Fruit fly (Drosophila melanogaster) whole organism, embryonic: Measurements from ENCODE around the gene Mettl4.
A peak's percentile ranks its signal among the peaks of the same experiment; 100 is the strongest.

Source experiments
- B-H1 ChIP-seq: fragments of 200-800 bp; sonication (Bioruptor generic); IDR thresholded peaks from 3 replicates; pipeline ENCODE4 v1.3.6; 2022; ENCODE audit warnings: missing biosample characterization, missing genetic modification characterization
- CG10543 ChIP-seq: fragments of 200-800 bp; sonication (Bioruptor generic); optimal IDR thresholded peaks from 3 replicates; lab custom pipeline; 2017; ENCODE audit warnings: missing biosample characterization, mild to moderate bottlenecking, missing genetic modification characterization, moderate library complexity
- CG11085 ChIP-seq: fragments of 200-800 bp; sonication (Bioruptor generic); IDR thresholded peaks from 2 replicates; pipeline ENCODE4 v1.3.6; 2022; ENCODE audit warnings: missing biosample characterization, missing genetic modification characterization
- CG11247 ChIP-seq: fragments of 200-800 bp; sonication (Bioruptor generic); IDR thresholded peaks from 2 replicates; pipeline ENCODE4 v1.3.6; 2022; ENCODE audit warnings: missing biosample characterization, missing genetic modification characterization
- CG12769 ChIP-seq: fragments of 200-800 bp; sonication (Bioruptor generic); optimal IDR thresholded peaks from 2 replicates; lab custom pipeline; 2019; ENCODE audit warnings: missing biosample characterization, mild to moderate bottlenecking, missing genetic modification characterization, moderate library complexity
- CG13894 ChIP-seq: fragments of 200-800 bp; sonication (Bioruptor generic); optimal IDR thresholded peaks from 3 replicates; lab custom pipeline; 2018; ENCODE audit warnings: missing biosample characterization, mild to moderate bottlenecking, missing genetic modification characterization, moderate library complexity
- CG15269 ChIP-seq: fragments of 200-800 bp; sonication (Bioruptor generic); optimal IDR thresholded peaks from 2 replicates; lab custom pipeline; 2018; ENCODE audit warnings: missing biosample characterization, mild to moderate bottlenecking, missing genetic modification characterization, moderate library complexity
- CG17361 ChIP-seq: fragments of 200-800 bp; sonication (Bioruptor generic); IDR thresholded peaks from 3 replicates; pipeline ENCODE4 v1.3.6; 2022; ENCODE audit warnings: missing biosample characterization, missing genetic modification characterization
- CG2199 ChIP-seq: fragments of 200-800 bp; sonication (Bioruptor generic); IDR thresholded peaks from 3 replicates; pipeline ENCODE4 v1.3.6; 2022; ENCODE audit warnings: missing biosample characterization, missing genetic modification characterization
- CG2712 ChIP-seq: fragments of 200-800 bp; optimal IDR thresholded peaks from 3 replicates; lab custom pipeline; 2019; ENCODE audit warnings: missing biosample characterization, mild to moderate bottlenecking, missing genetic modification characterization, moderate library complexity
- CG30403 ChIP-seq: fragments of 200-800 bp; sonication (Bioruptor generic); optimal IDR thresholded peaks from 3 replicates; lab custom pipeline; 2016; ENCODE audit warnings: missing biosample characterization, missing genetic modification characterization
- CG33213 ChIP-seq: fragments of 200-800 bp; sonication (Bioruptor generic); optimal IDR thresholded peaks from 3 replicates; lab custom pipeline; 2016; ENCODE audit warnings: missing biosample characterization, missing genetic modification characterization
- CG5180 ChIP-seq: fragments of 200-800 bp; sonication (Bioruptor generic); optimal IDR thresholded peaks from 3 replicates; lab custom pipeline; 2017; ENCODE audit warnings: missing biosample characterization, missing genetic modification characterization, mild to moderate bottlenecking, moderate library complexity, missing genetic modification reagents
- CG6272 ChIP-seq: fragments of 200-800 bp; sonication (Bioruptor generic); IDR thresholded peaks from 2 replicates; pipeline ENCODE4 v1.3.6; 2022; ENCODE audit warnings: missing biosample characterization, missing genetic modification characterization
- CG7372 ChIP-seq: fragments of 200-800 bp; sonication (Bioruptor generic); IDR thresholded peaks from 2 replicates; pipeline ENCODE4 v1.3.6; 2022; ENCODE audit warnings: missing biosample characterization, missing genetic modification characterization
- CG8089 ChIP-seq: fragments of 200-800 bp; sonication (Bioruptor generic); optimal IDR thresholded peaks from 3 replicates; lab custom pipeline; 2016; ENCODE audit warnings: missing biosample characterization, missing genetic modification characterization
- CG9609 ChIP-seq: fragments of 200-800 bp; sonication (Bioruptor generic); optimal IDR thresholded peaks from 3 replicates; lab custom pipeline; 2016; ENCODE audit warnings: missing biosample characterization, missing genetic modification characterization
- CG9876 ChIP-seq: fragments of 200-800 bp; sonication (Bioruptor generic); optimal IDR thresholded peaks from 2 replicates; lab custom pipeline; 2016; ENCODE audit warnings: missing biosample characterization, missing genetic modification characterization
- E2f2 ChIP-seq: fragments of 200-800 bp; sonication (Bioruptor generic); IDR thresholded peaks from 2 replicates; pipeline ENCODE4 v1.3.6; 2022; ENCODE audit warnings: missing biosample characterization, missing genetic modification characterization
- HLH4C ChIP-seq: fragments of 200-800 bp; sonication (Bioruptor generic); IDR thresholded peaks from 3 replicates; pipeline ENCODE4 v1.3.6; 2022; ENCODE audit warnings: missing biosample characterization, missing genetic modification characterization; ENCODE audit not compliant: partially characterized antibody
- Hr3 ChIP-seq: fragments of 200-800 bp; sonication (Bioruptor generic); optimal IDR thresholded peaks from 3 replicates; lab custom pipeline; 2016; ENCODE audit warnings: missing biosample characterization, missing genetic modification characterization
- MBD-R2 ChIP-seq: fragments of 200-800 bp; sonication (Bioruptor generic); IDR thresholded peaks from 2 replicates; pipeline ENCODE4 v1.3.6; 2022; ENCODE audit warnings: missing biosample characterization, missing genetic modification characterization
- Oli ChIP-seq: fragments of 200-800 bp; sonication (Bioruptor generic); optimal IDR thresholded peaks from 2 replicates; lab custom pipeline; 2018; ENCODE audit warnings: missing biosample characterization, mild to moderate bottlenecking, missing genetic modification characterization, moderate library complexity
- Pdp1 ChIP-seq, 2 experiments: fragments of 200-800 bp; sonication (Bioruptor generic); optimal IDR thresholded peaks; 3 replicates each; lab custom pipeline; 2016; ENCODE audit warnings: missing biosample characterization in 2 of 2, missing genetic modification characterization in 2 of 2, mild to moderate bottlenecking in 1 of 2, moderate library complexity in 1 of 2
- Sox102F ChIP-seq: fragments of 200-800 bp; sonication (Bioruptor generic); optimal IDR thresholded peaks from 2 replicates; lab custom pipeline; 2018; ENCODE audit warnings: missing biosample characterization, mild to moderate bottlenecking, missing genetic modification characterization, moderate library complexity
- Trl ChIP-seq, 3 experiments: fragments of >200 bp in 2 of 3; fragments of 200-800 bp in 1 of 3; sonication (Bioruptor generic) in 1 of 3; optimal IDR thresholded peaks; 2 replicates in 1 of 3; 3 replicates in 2 of 3; lab custom pipeline; 2016 to 2017; ENCODE audit warnings: missing biosample characterization in 1 of 3, missing genetic modification characterization in 1 of 3
- Usf ChIP-seq: fragments of 200-800 bp; sonication (Bioruptor generic); optimal IDR thresholded peaks from 2 replicates; lab custom pipeline; 2017; ENCODE audit warnings: missing genotype, missing biosample characterization, missing genetic modification characterization
- bbx ChIP-seq: fragments of 200-800 bp; sonication (Bioruptor generic); IDR thresholded peaks from 2 replicates; pipeline ENCODE4 v1.3.6; 2022; ENCODE audit warnings: missing biosample characterization, missing genetic modification characterization; ENCODE audit not compliant: partially characterized antibody
- chif ChIP-seq, 2 experiments: fragments of 200-800 bp; sonication (Bioruptor generic); optimal IDR thresholded peaks; 3 replicates each; lab custom pipeline; 2016; ENCODE audit warnings: missing biosample characterization in 2 of 2, missing genetic modification characterization in 2 of 2
- ci ChIP-seq: fragments of 200-800 bp; sonication (Bioruptor generic); IDR thresholded peaks from 3 replicates; pipeline ENCODE4 v1.3.6; 2022; ENCODE audit warnings: missing biosample characterization, missing genetic modification characterization
- danr ChIP-seq: fragments of 200-800 bp; sonication (Bioruptor generic); IDR thresholded peaks from 2 replicates; pipeline ENCODE4 v1.3.6; 2022; ENCODE audit warnings: missing biosample characterization, missing genetic modification characterization
- dati ChIP-seq: fragments of 200-800 bp; sonication (Bioruptor generic); IDR thresholded peaks from 2 replicates; pipeline ENCODE4 v1.3.6; 2022; ENCODE audit warnings: missing biosample characterization, missing genetic modification characterization
- ems ChIP-seq: fragments of 200-800 bp; sonication (Bioruptor generic); optimal IDR thresholded peaks from 3 replicates; lab custom pipeline; 2016; ENCODE audit warnings: missing biosample characterization, missing genetic modification characterization
- grau ChIP-seq: fragments of 200-800 bp; optimal IDR thresholded peaks from 3 replicates; lab custom pipeline; 2019; ENCODE audit warnings: missing biosample characterization, mild to moderate bottlenecking, missing genetic modification characterization, moderate library complexity
- gsb ChIP-seq: fragments of 200-800 bp; sonication (Bioruptor generic); IDR thresholded peaks from 2 replicates; pipeline ENCODE4 v1.3.6; 2022; ENCODE audit warnings: missing biosample characterization, missing genetic modification characterization
- gt ChIP-seq: fragments of 200-800 bp; sonication (Bioruptor generic); IDR thresholded peaks from 2 replicates; pipeline ENCODE4 v1.3.6; 2022; ENCODE audit warnings: missing biosample characterization, missing genetic modification characterization
- her ChIP-seq: fragments of 200-800 bp; sonication (Bioruptor generic); optimal IDR thresholded peaks from 2 replicates; lab custom pipeline; 2016; ENCODE audit warnings: missing biosample characterization, missing genetic modification characterization
- hkb ChIP-seq, 2 experiments: fragments of 200-800 bp in 1 of 2; fragments of >200 bp in 1 of 2; sonication (Bioruptor generic) in 1 of 2; IDR thresholded peaks in 1 of 2; optimal IDR thresholded peaks in 1 of 2; 2 replicates each; pipeline versions ENCODE4 v1.3.6 to Lab custom; 2017 to 2022; ENCODE audit warnings: missing biosample characterization in 1 of 2, missing genetic modification characterization in 1 of 2
- ind ChIP-seq: fragments of 200-800 bp; sonication (Bioruptor generic); optimal IDR thresholded peaks from 3 replicates; lab custom pipeline; 2016; ENCODE audit warnings: missing biosample characterization, missing genetic modification characterization
- nmo ChIP-seq: fragments of 200-800 bp; sonication (Bioruptor generic); optimal IDR thresholded peaks from 2 replicates; lab custom pipeline; 2018; ENCODE audit warnings: missing biosample characterization, mild to moderate bottlenecking, missing genetic modification characterization, moderate library complexity
- oc ChIP-seq: fragments of 200-800 bp; sonication (Bioruptor generic); optimal IDR thresholded peaks from 2 replicates; lab custom pipeline; 2018; ENCODE audit warnings: missing biosample characterization, mild to moderate bottlenecking, missing genetic modification characterization, moderate library complexity
- otp ChIP-seq: fragments of 200-800 bp; sonication (Bioruptor generic); IDR thresholded peaks from 3 replicates; pipeline ENCODE4, ENCODE4 v1.3.6; 2022; ENCODE audit warnings: missing biosample characterization, missing genetic modification characterization
- pfk ChIP-seq: fragments of 200-800 bp; sonication (Bioruptor generic); optimal IDR thresholded peaks from 2 replicates; lab custom pipeline; 2018; ENCODE audit warnings: missing biosample characterization, mild to moderate bottlenecking, missing genetic modification characterization, moderate library complexity
- pzg ChIP-seq: fragments of 200-800 bp; sonication (Bioruptor generic); optimal IDR thresholded peaks from 3 replicates; lab custom pipeline; 2018; ENCODE audit warnings: missing biosample characterization, mild to moderate bottlenecking, missing genetic modification characterization, moderate library complexity
- stwl ChIP-seq: fragments of 200-800 bp; sonication (Bioruptor generic); optimal IDR thresholded peaks from 3 replicates; lab custom pipeline; 2018; ENCODE audit warnings: missing biosample characterization, mild to moderate bottlenecking, missing genetic modification characterization, moderate library complexity
- usp ChIP-seq: fragments of >200 bp; optimal IDR thresholded peaks from 2 replicates; lab custom pipeline; 2017; ENCODE audit warnings: missing biosample characterization, missing genetic modification characterization

Mettl4 gene

DNA sequence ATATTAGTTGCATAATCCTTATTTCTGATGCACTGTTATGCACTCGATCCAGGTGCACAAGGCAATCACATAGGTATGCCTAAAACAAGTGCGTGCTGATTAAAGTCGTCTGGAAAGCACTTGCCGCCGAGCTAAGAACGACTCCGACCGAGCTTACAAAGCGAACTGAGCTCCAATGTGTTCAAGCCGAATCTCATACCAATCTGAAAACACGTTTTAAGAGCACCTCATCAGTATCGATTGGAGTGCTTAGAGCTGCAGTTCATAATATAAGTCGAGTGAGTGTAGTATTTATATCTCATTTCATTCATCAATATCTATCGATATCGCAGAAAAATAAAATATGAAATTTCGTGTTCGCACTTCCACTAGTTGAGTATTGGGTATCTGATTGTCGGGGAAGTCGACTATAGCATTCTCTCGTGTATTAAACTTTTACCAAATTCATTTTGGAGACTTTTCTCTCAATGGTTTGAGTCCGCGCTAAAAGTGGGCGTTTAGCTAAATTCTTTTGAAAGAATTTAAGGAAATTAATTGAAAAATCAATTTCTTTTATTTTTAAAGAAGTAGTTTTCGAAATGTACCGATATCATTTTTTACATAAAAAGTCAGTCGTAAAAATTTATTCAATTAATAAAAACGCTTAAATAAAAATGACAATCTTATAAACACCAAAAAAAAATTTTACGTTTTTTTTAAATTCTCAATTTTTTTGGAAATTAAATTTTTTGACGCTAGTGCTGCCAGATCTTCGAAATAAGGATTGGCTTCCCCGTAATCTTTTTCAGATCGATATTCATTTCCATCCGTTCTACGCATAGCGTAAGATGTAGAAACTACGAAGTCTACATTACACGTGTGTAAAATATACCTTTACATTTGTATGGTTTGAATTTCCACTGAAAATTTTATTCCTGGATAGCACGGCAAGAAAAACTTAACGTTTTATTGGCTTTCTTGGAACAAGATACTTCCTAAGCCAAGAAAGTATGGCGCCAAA, 4.8 kb upstream of the Mettl4 start, which contains the start of gene modSP:
TSS of gene modSP (minus strand) at position 169 of the 1,000 bp plus-strand sequence.
- TF ChIP-seq gsb (no peak), ci (GFP tag; lab: Robert Waterston, UW) (0 out of 3 replicates have a peak, but pooled peaks have one; percentile 54), CG15269 (no peak), grau (tag; lab: Kevin White, UChicago) (peak; percentile 20), MBD-R2 (GFP tag; lab: Robert Waterston, UW) (0 out of 2 replicates have a peak, but pooled peaks have one; percentile 23), Hr3 (GFP tag; lab: Kevin White, UChicago) (peak; percentile 38), bbx (peak; percentile 83), chif (GFP tag; optimal IDR thresholded peaks at IDR 0.05; lab: Kevin White, UChicago) (peak in 1 of 2 experiments; percentile 33), CG9876 (GFP tag; lab: Kevin White, UChicago) (no peak), CG12769 (tag; lab: Kevin White, UChicago) (peak; percentile 60), Sox102F (GFP tag; lab: Kevin White, UChicago) (peak; percentile 35), CG11085 (GFP tag; lab: Robert Waterston, UW) (0 out of 2 replicates have a peak, but pooled peaks have one; percentile 15), Pdp1 (GFP tag; optimal IDR thresholded peaks at IDR 0.05; lab: Kevin White, UChicago) (peak in 1 of 2 experiments; percentile 77), CG11247 (GFP tag; lab: Robert Waterston, UW) (0 out of 2 replicates have a peak, but pooled peaks have one; percentile 36), danr (no peak), gt (no peak), B-H1 (GFP tag; lab: Robert Waterston, UW) (peak; percentile 21; the same call in 1 of the 3 replicates), CG17361 (GFP tag; lab: Robert Waterston, UW) (peak; percentile 62; the same call in 1 of the 3 replicates), CG8089 (no peak), CG13894 (peak; percentile 48), CG7372 (0 out of 2 replicates have a peak, but pooled peaks have one; percentile 9), CG2199 (peak; percentile 88), CG2712 (peak; percentile 30), HLH4C (GFP tag; lab: Robert Waterston, UW) (peak; percentile 92), CG33213 (GFP tag; lab: Kevin White, UChicago) (peak; percentile 72), CG9609 (GFP tag; lab: Kevin White, UChicago) (peak; percentile 31), oc (tag; lab: Kevin White, UChicago) (no peak), hkb (optimal IDR thresholded peaks at IDR 0.05; lab: Kevin White, UChicago) (peak; percentile 1), hkb (GFP tag; IDR thresholded peaks at IDR 0.05; lab: Robert Waterston, UW) (peak; percentile 46; the same call in 1 of the 2 replicates), dati (GFP tag; lab: Robert Waterston, UW) (0 out of 2 replicates have a peak, but pooled peaks have one; percentile 12), CG5180 (GFP tag; lab: Kevin White, UChicago) (no peak), nmo (GFP tag; lab: Kevin White, UChicago) (peak; percentile 0), her (GFP tag; lab: Kevin White, UChicago) (peak; percentile 47), pfk (GFP tag; lab: Kevin White, UChicago) (no peak), CG30403 (GFP tag; lab: Kevin White, UChicago) (peak; percentile 43), Usf (GFP tag; lab: Kevin White, UChicago) (no peak), pzg (peak; percentile 23), ems (GFP tag; lab: Kevin White, UChicago) (peak; percentile 53), Trl (optimal IDR thresholded peaks at IDR 0.05; lab: Kevin White, UChicago) (no peak), Trl (GFP tag; optimal IDR thresholded peaks at IDR 0.05; lab: Kevin White, UChicago) (peak; percentile 33), stwl (tag; lab: Kevin White, UChicago) (peak; percentile 62), E2f2 (0 out of 2 replicates have a peak, but pooled peaks have one; percentile 27), Oli (tag; lab: Kevin White, UChicago) (peak; percentile 14), ind (GFP tag; lab: Kevin White, UChicago) (peak; percentile 44), CG10543 (GFP tag; lab: Kevin White, UChicago) (peak; percentile 16), otp (GFP tag; lab: Robert Waterston, UW) (no peak), CG6272 (GFP tag; lab: Robert Waterston, UW) (no peak), usp (no peak)
